Fruit fly (Drosophila melanogaster): ENCODE results near the gene Mlc2.

The Mlc2 gene

DNA sequence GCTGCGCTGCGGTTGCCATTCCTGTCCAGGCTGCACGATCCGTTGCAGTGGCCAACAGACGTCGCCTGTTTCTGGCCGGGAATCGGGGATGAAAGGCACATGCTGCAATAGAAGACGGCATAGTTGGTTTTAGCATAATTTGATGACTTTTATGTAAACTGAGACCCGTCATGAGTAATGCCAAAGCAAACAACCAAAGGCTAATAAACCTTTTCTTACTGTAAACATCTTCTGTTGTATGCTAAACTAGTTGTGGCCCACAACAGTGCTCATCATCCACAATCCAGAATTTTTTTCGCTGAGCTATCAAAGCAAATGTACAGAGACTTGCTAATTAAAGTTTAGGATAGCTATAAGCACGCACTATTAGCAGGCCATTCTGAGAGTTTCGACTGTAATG is 24.4 kb upstream of the Mlc2 start:
- TF ChIP-seq CG15710 (tag; optimal IDR thresholded peaks at IDR 0.05) = no peak
- TF ChIP-seq rn (GFP tag; IDR thresholded peaks at IDR 0.05) = no peak

DNA sequence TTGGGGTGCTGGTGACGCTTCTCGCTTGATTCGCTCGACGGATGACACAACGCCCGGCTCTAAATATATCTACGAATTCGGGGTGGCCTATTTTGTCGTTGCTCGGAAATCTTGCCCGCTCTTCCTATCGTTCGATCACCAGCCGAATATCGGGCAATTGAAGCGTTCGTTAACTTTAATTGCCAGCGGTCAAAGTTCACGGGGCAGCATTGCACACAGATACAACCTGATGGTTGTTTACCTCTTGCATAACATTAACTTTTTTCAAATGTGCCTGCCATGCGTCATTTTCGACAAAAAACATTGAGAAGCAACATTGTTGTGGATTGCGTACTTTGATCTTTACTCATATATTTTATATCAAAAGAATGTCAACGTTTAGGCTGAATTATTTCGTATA is 23.4 kb upstream of the Mlc2 start:
- no peak for TF ChIP-seq CG9948 (tag; optimal IDR thresholded peaks at IDR 0.05)
- no peak for TF ChIP-seq fd96Ca (GFP tag; IDR thresholded peaks at IDR 0.05)
- TF ChIP-seq CG34367 (tag; optimal IDR thresholded peaks at IDR 0.05) = no peak
- TF ChIP-seq CG14655 (GFP tag; optimal IDR thresholded peaks at IDR 0.05) = no peak
- no peak for TF ChIP-seq CG32121 (GFP tag; IDR thresholded peaks at IDR 0.05)
- no peak for TF ChIP-seq D1 (tag; optimal IDR thresholded peaks at IDR 0.05)
- TF ChIP-seq CG13204 (GFP tag; optimal IDR thresholded peaks at IDR 0.05) = no peak
- no peak for TF ChIP-seq CG15710 (tag; optimal IDR thresholded peaks at IDR 0.05)
- TF ChIP-seq CG8301 (tag; optimal IDR thresholded peaks at IDR 0.05) = no peak
- TF ChIP-seq CG8159 (tag; optimal IDR thresholded peaks at IDR 0.05) = no peak
- TF ChIP-seq Ets98B (GFP tag; IDR thresholded peaks at IDR 0.05) = no peak
- no peak for TF ChIP-seq Snoo (tag; optimal IDR thresholded peaks at IDR 0.05)
- no peak for TF ChIP-seq CG10348 (GFP tag; IDR thresholded peaks at IDR 0.05)
- TF ChIP-seq rn (GFP tag; IDR thresholded peaks at IDR 0.05) = no peak
- no peak for TF ChIP-seq gl (tag; optimal IDR thresholded peaks at IDR 0.05)
- TF ChIP-seq CG17806 (tag; optimal IDR thresholded peaks at IDR 0.05) = no peak
- TF ChIP-seq CG4496 (GFP tag; IDR thresholded peaks at IDR 0.05) = no peak
- TF ChIP-seq EcR (GFP tag; optimal IDR thresholded peaks at IDR 0.05) = no peak
- no peak for TF ChIP-seq CG12605 (GFP tag; IDR thresholded peaks at IDR 0.05)

DNA sequence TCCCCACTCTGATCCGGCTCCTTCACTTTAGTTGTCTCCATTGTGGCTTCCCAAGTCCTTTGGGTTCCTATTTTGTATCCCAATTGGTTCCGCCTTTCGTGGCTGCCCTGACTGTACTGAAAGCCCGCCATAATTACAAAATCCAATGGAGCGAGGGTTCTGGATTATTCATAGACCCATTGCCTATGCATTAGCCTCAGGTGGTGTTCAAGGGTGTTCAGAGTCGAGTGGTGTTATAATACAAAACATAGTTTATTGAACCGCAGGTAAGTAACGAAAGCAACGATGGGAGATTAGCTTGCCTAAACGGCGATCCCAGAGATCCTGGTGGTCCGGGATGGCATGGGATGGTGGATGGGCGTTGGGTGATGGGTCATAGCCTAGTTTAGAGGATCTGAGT is 21.8 kb upstream of the Mlc2 start, which contains the start of gene CG15531:
Gene CG15531 (minus strand): TSS at position 101 of the 400 bp plus-strand sequence.
- TF ChIP-seq D1 (tag; optimal IDR thresholded peaks at IDR 0.05) (no peak), Ets98B (GFP tag; IDR thresholded peaks at IDR 0.05) (no peak), Pif1A (GFP tag; optimal IDR thresholded peaks at IDR 0.05) (no peak), CG15710 (tag; optimal IDR thresholded peaks at IDR 0.05) (no peak), CG34367 (tag; optimal IDR thresholded peaks at IDR 0.05) (no peak), EcR (GFP tag; optimal IDR thresholded peaks at IDR 0.05) (no peak), CG10348 (GFP tag; IDR thresholded peaks at IDR 0.05) (no peak), Snoo (tag; optimal IDR thresholded peaks at IDR 0.05) (no peak), CG14655 (GFP tag; optimal IDR thresholded peaks at IDR 0.05) (no peak), CG13204 (GFP tag; optimal IDR thresholded peaks at IDR 0.05) (no peak), rn (GFP tag; IDR thresholded peaks at IDR 0.05) (no peak), CG9948 (tag; optimal IDR thresholded peaks at IDR 0.05) (no peak), fd96Ca (GFP tag; IDR thresholded peaks at IDR 0.05) (no peak), CG17806 (tag; optimal IDR thresholded peaks at IDR 0.05) (no peak), CG12605 (GFP tag; IDR thresholded peaks at IDR 0.05) (no peak)

DNA sequence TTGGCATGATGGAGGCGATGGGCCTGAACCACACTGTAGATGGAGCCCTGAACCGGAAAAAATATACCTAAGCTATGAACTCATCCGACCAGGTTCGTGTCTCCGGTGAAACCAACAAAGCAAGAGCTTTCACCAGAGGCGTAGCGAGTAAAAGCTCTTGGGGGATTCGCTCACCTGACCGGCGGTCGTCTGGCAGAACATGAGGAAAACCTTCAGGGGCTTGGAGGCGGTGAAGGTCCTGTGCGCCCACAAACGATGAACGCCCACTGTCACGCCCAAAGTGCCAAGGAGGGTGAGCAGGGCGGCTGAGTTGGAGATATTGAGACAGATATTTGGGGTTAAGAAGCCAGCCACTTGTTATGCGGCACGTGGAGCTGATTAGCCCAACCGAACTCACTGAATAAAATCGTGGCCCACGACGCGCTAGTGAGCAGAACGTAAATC is 21.3 kb upstream of the Mlc2 start:
- TF ChIP-seq CG14655 (GFP tag; optimal IDR thresholded peaks at IDR 0.05) (peak; percentile 14), CG9948 (tag; optimal IDR thresholded peaks at IDR 0.05) (no peak), EcR (GFP tag; optimal IDR thresholded peaks at IDR 0.05) (no peak), CG34367 (tag; optimal IDR thresholded peaks at IDR 0.05) (no peak), CG10348 (GFP tag; IDR thresholded peaks at IDR 0.05) (no peak), CG17806 (tag; optimal IDR thresholded peaks at IDR 0.05) (peak; percentile 3), Pif1A (GFP tag; optimal IDR thresholded peaks at IDR 0.05) (no peak), fd96Ca (GFP tag; IDR thresholded peaks at IDR 0.05) (peak; percentile 64), Snoo (tag; optimal IDR thresholded peaks at IDR 0.05) (no peak), CG32121 (GFP tag; IDR thresholded peaks at IDR 0.05) (peak; percentile 59), CG15710 (tag; optimal IDR thresholded peaks at IDR 0.05) (peak; percentile 18), rn (GFP tag; IDR thresholded peaks at IDR 0.05) (no peak), CG13204 (GFP tag; optimal IDR thresholded peaks at IDR 0.05) (no peak), CG8159 (tag; optimal IDR thresholded peaks at IDR 0.05) (no peak), CG12605 (GFP tag; IDR thresholded peaks at IDR 0.05) (no peak), CG8301 (tag; optimal IDR thresholded peaks at IDR 0.05) (peak; percentile 23), Ets98B (GFP tag; IDR thresholded peaks at IDR 0.05) (peak; percentile 64), Pif1B (GFP tag; optimal IDR thresholded peaks at IDR 0.05) (no peak), CG4496 (GFP tag; IDR thresholded peaks at IDR 0.05) (peak; percentile 64), gl (tag; optimal IDR thresholded peaks at IDR 0.05) (no peak), D1 (tag; optimal IDR thresholded peaks at IDR 0.05) (no peak)

DNA sequence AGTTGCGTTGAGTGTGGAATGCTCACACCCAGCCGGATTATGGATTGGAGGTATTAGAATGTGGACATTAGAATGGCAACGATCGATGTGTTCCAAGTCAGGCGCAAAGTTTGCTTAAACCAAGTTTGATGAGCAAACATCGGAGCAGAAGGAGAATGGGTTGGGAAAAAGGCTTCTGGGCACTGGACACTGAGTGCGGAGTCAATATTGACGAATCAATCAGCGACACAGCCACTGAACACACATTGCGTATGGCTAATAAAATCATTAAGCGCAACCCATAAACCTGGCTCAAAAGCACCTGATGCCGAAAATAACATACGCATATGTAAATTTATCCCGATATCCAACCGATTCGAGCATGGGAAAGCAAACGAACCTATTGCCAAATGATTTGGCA is 19.5 kb upstream of the Mlc2 start:
- TF ChIP-seq rn (GFP tag; IDR thresholded peaks at IDR 0.05) (no peak), fd96Ca (GFP tag; IDR thresholded peaks at IDR 0.05) (no peak), CG14655 (GFP tag; optimal IDR thresholded peaks at IDR 0.05) (no peak), EcR (GFP tag; optimal IDR thresholded peaks at IDR 0.05) (no peak), CG34367 (tag; optimal IDR thresholded peaks at IDR 0.05) (no peak), CG4496 (GFP tag; IDR thresholded peaks at IDR 0.05) (no peak), CG15710 (tag; optimal IDR thresholded peaks at IDR 0.05) (no peak), CG32121 (GFP tag; IDR thresholded peaks at IDR 0.05) (no peak), CG8159 (tag; optimal IDR thresholded peaks at IDR 0.05) (no peak), CG17806 (tag; optimal IDR thresholded peaks at IDR 0.05) (no peak), CG13204 (GFP tag; optimal IDR thresholded peaks at IDR 0.05) (no peak), Pif1A (GFP tag; optimal IDR thresholded peaks at IDR 0.05) (no peak), Ets98B (GFP tag; IDR thresholded peaks at IDR 0.05) (no peak), CG12605 (GFP tag; IDR thresholded peaks at IDR 0.05) (no peak), CG10348 (GFP tag; IDR thresholded peaks at IDR 0.05) (no peak), CG9948 (tag; optimal IDR thresholded peaks at IDR 0.05) (no peak), CG8301 (tag; optimal IDR thresholded peaks at IDR 0.05) (no peak), Pif1B (GFP tag; optimal IDR thresholded peaks at IDR 0.05) (no peak), D1 (tag; optimal IDR thresholded peaks at IDR 0.05) (no peak)

DNA sequence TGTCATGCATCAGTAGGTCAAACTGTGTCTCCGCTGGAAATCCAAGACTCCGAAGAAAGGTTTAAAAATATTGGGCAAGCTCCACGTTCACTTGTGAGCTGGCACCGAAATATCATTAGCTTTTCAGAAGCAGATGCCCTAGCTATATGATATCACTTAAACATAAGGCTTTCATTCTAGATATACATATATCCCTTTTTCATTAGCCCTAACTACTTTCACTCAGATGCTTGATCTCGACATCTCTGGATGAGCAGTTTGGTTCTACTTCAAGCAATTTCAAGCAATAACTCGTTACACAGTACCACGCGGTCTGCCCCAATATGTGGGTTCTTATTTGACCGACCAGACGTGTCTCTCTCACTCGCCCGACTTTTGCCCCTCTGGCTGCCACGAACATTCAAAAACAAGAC is 17.1 kb upstream of the Mlc2 start:
- peak; percentile 29 for TF ChIP-seq CG34367 (tag; optimal IDR thresholded peaks at IDR 0.05)
- peak; percentile 67 for TF ChIP-seq Pif1A (GFP tag; optimal IDR thresholded peaks at IDR 0.05)
- TF ChIP-seq CG12605 (GFP tag; IDR thresholded peaks at IDR 0.05) = no peak
- TF ChIP-seq CG8301 (tag; optimal IDR thresholded peaks at IDR 0.05) = peak; percentile 42
- TF ChIP-seq CG4496 (GFP tag; IDR thresholded peaks at IDR 0.05) = no peak
- no peak for TF ChIP-seq CG10348 (GFP tag; IDR thresholded peaks at IDR 0.05)
- TF ChIP-seq CG8159 (tag; optimal IDR thresholded peaks at IDR 0.05) = no peak
- TF ChIP-seq CG9948 (tag; optimal IDR thresholded peaks at IDR 0.05) = peak; percentile 27
- no peak for TF ChIP-seq D1 (tag; optimal IDR thresholded peaks at IDR 0.05)
- TF ChIP-seq rn (GFP tag; IDR thresholded peaks at IDR 0.05) = no peak
- TF ChIP-seq CG32121 (GFP tag; IDR thresholded peaks at IDR 0.05) = no peak
- no peak for TF ChIP-seq gl (tag; optimal IDR thresholded peaks at IDR 0.05)
- peak; percentile 48 for TF ChIP-seq Snoo (tag; optimal IDR thresholded peaks at IDR 0.05)
- TF ChIP-seq Pif1B (GFP tag; optimal IDR thresholded peaks at IDR 0.05) = peak; percentile 65
- no peak for TF ChIP-seq CG13204 (GFP tag; optimal IDR thresholded peaks at IDR 0.05)
- TF ChIP-seq fd96Ca (GFP tag; IDR thresholded peaks at IDR 0.05) = no peak
- TF ChIP-seq CG15710 (tag; optimal IDR thresholded peaks at IDR 0.05) = peak; percentile 43
- TF ChIP-seq CG17806 (tag; optimal IDR thresholded peaks at IDR 0.05) = no peak
- no peak for TF ChIP-seq Ets98B (GFP tag; IDR thresholded peaks at IDR 0.05)
- TF ChIP-seq CG14655 (GFP tag; optimal IDR thresholded peaks at IDR 0.05) = peak; percentile 48
- no peak for TF ChIP-seq EcR (GFP tag; optimal IDR thresholded peaks at IDR 0.05)

Measured in whole organism, pupa.